Worm (Caenorhabditis elegans) whole organism, L1 larva: ENCODE data around the gene K01A2.10.

Experiments
- C34B4.2 ChIP-seq: sonication (generic microtip); optimal IDR thresholded peaks from 2 replicates; lab custom pipeline; 2017; ENCODE audit warnings: mild to moderate bottlenecking, missing genetic modification characterization, missing compliant biosample characterization
- Y116A8C.19 ChIP-seq: sonication (generic microtip); optimal IDR thresholded peaks from 2 replicates; lab custom pipeline; 2016; ENCODE audit warnings: missing compliant biosample characterization, missing genetic modification characterization, borderline replicate concordance
- aly-2 ChIP-seq: fragments of 150-350 bp; optimal IDR thresholded peaks from 2 replicates; lab custom pipeline; 2014; ENCODE audit warnings: missing biosample characterization, missing genetic modification characterization
- ama-1 ChIP-seq: fragments of 150-350 bp; optimal IDR thresholded peaks from 2 replicates; lab custom pipeline; 2014
- blmp-1 ChIP-seq: fragments of 150-350 bp; optimal IDR thresholded peaks from 2 replicates; lab custom pipeline; 2014; ENCODE audit warnings: missing biosample characterization, missing genetic modification characterization
- ceh-63 ChIP-seq: fragments of 200-800 bp; sonication (Bioruptor generic); optimal IDR thresholded peaks from 2 replicates; lab custom pipeline; 2018; ENCODE audit warnings: mild to moderate bottlenecking, missing genetic modification characterization, missing compliant biosample characterization
- ceh-88 ChIP-seq: fragments of 200-800 bp; sonication (Bioruptor generic); IDR thresholded peaks from 2 replicates; pipeline ENCODE4 v1.3.6; 2022; ENCODE audit warnings: missing genetic modification characterization, missing compliant biosample characterization
- ceh-90 ChIP-seq: sonication (generic microtip); optimal IDR thresholded peaks from 2 replicates; lab custom pipeline; 2016; ENCODE audit warnings: missing genetic modification characterization, missing compliant biosample characterization
- ces-1 ChIP-seq: fragments of 150-350 bp; optimal IDR thresholded peaks from 2 replicates; lab custom pipeline; 2014; ENCODE audit warnings: missing biosample characterization, missing genetic modification reagents, missing genetic modification characterization
- efl-1 ChIP-seq, 4 experiments: fragments of 150-350 bp; optimal IDR thresholded peaks in 3 of 4; peaks in 1 of 4; 1 replicate in 1 of 4; 2 replicates in 3 of 4; lab custom pipeline; 2014; ENCODE audit warnings: missing biosample characterization in 2 of 4, missing genetic modification characterization in 2 of 4, missing genetic modification reagents in 2 of 4
- egl-27 ChIP-seq, 2 experiments: fragments of 150-350 bp in 1 of 2; sonication (generic microtip); optimal IDR thresholded peaks; 3 replicates each; lab custom pipeline; 2017 to 2018; ENCODE audit warnings: missing biosample characterization in 2 of 2, missing genetic modification characterization in 2 of 2, missing genetic modification reagents in 2 of 2
- elt-3 ChIP-seq, 6 experiments: fragments of 150-350 bp in 1 of 6; sonication (generic microtip); optimal IDR thresholded peaks; 2 replicates each; lab custom pipeline; 2017 to 2018; ENCODE audit warnings: missing biosample characterization in 6 of 6, missing genetic modification characterization in 6 of 6, inconsistent platforms in 1 of 6
- fkh-4 ChIP-seq: sonication (generic microtip); optimal IDR thresholded peaks from 2 replicates; lab custom pipeline; 2016; ENCODE audit warnings: missing compliant biosample characterization, missing genetic modification characterization, borderline replicate concordance
- hlh-17 ChIP-seq: fragments of 200-800 bp; sonication (Bioruptor generic); optimal IDR thresholded peaks from 2 replicates; lab custom pipeline; 2018; ENCODE audit warnings: missing genetic modification characterization, mild to moderate bottlenecking, missing compliant biosample characterization, moderate library complexity, borderline replicate concordance
- hlh-4 ChIP-seq: sonication (generic microtip); optimal IDR thresholded peaks from 2 replicates; lab custom pipeline; 2016; ENCODE audit warnings: mild to moderate bottlenecking, missing genetic modification characterization, missing compliant biosample characterization
- irx-1 ChIP-seq: sonication (generic microtip); optimal IDR thresholded peaks from 2 replicates; lab custom pipeline; 2016; ENCODE audit warnings: missing genetic modification characterization, missing compliant biosample characterization
- isw-1 ChIP-seq: fragments of 200-800 bp; sonication (Bioruptor generic); IDR thresholded peaks from 2 replicates; pipeline ENCODE4 v1.3.6; 2022; ENCODE audit warnings: missing genetic modification characterization, missing compliant biosample characterization
- lin-14 ChIP-seq: fragments of 200-800 bp; sonication (Bioruptor generic); optimal IDR thresholded peaks from 2 replicates; lab custom pipeline; 2018; ENCODE audit warnings: mild to moderate bottlenecking, missing genetic modification characterization, moderate library complexity, missing compliant biosample characterization
- lin-39 ChIP-seq: fragments of 150-350 bp; optimal IDR thresholded peaks from 2 replicates; lab custom pipeline; 2014; ENCODE audit warnings: missing biosample characterization, missing genetic modification reagents, missing genetic modification characterization
- nhr-12 ChIP-seq: sonication (generic microtip); optimal IDR thresholded peaks from 2 replicates; lab custom pipeline; 2017; ENCODE audit warnings: missing biosample characterization, missing genetic modification characterization
- nhr-19 ChIP-seq: fragments of 200-800 bp; sonication (Bioruptor generic); conservative IDR thresholded peaks from 2 replicates; pipeline ENCODE4 v1.3.6; 2022; ENCODE audit warnings: missing genetic modification characterization, missing compliant biosample characterization
- nhr-77 ChIP-seq: fragments of 150-350 bp; optimal IDR thresholded peaks from 2 replicates; lab custom pipeline; 2014; ENCODE audit warnings: missing biosample characterization, missing genetic modification characterization
- nhr-84 ChIP-seq: sonication (generic microtip); optimal IDR thresholded peaks from 2 replicates; lab custom pipeline; 2017; ENCODE audit warnings: missing biosample characterization, missing genetic modification characterization
- nhr-85 ChIP-seq: sonication (generic microtip); peaks from one replicate; lab custom pipeline; 2016; ENCODE audit warnings: missing genetic modification characterization, inconsistent platforms, missing compliant biosample characterization
- nhr-90 ChIP-seq: sonication (generic microtip); optimal IDR thresholded peaks from 2 replicates; lab custom pipeline; 2016; ENCODE audit warnings: mild to moderate bottlenecking, missing genetic modification characterization, missing compliant biosample characterization; ENCODE audit not compliant: poor library complexity
- pax-3 ChIP-seq: fragments of 200-800 bp; sonication (Bioruptor generic); optimal IDR thresholded peaks from 2 replicates; lab custom pipeline; 2018; ENCODE audit warnings: mild to moderate bottlenecking, missing genetic modification characterization, moderate library complexity, missing compliant biosample characterization
- skn-1 ChIP-seq: fragments of 150-350 bp; optimal IDR thresholded peaks from 2 replicates; lab custom pipeline; 2014; ENCODE audit warnings: missing biosample characterization, missing genetic modification characterization
- sup-37 ChIP-seq: fragments of 200-800 bp; sonication (Bioruptor generic); optimal IDR thresholded peaks from 2 replicates; lab custom pipeline; 2018; ENCODE audit warnings: mild to moderate bottlenecking, missing genetic modification characterization, missing compliant biosample characterization
- swsn-7 ChIP-seq: sonication (generic microtip); optimal IDR thresholded peaks from 2 replicates; lab custom pipeline; 2016; ENCODE audit warnings: missing genetic modification characterization, missing compliant biosample characterization
- unc-62 ChIP-seq: fragments of 150-350 bp; optimal IDR thresholded peaks from 2 replicates; lab custom pipeline; 2014; ENCODE audit warnings: missing biosample characterization, missing genetic modification reagents, missing genetic modification characterization
- unc-86 ChIP-seq: sonication (generic microtip); optimal IDR thresholded peaks from 2 replicates; lab custom pipeline; 2016; ENCODE audit warnings: missing genetic modification characterization, missing compliant biosample characterization
- xbp-1 ChIP-seq: sonication (generic microtip); optimal IDR thresholded peaks from 2 replicates; lab custom pipeline; 2016; ENCODE audit warnings: missing genetic modification characterization, missing compliant biosample characterization
- zip-4 ChIP-seq: fragments of 200-800 bp; sonication (Bioruptor generic); optimal IDR thresholded peaks from 2 replicates; lab custom pipeline; 2018; ENCODE audit warnings: mild to moderate bottlenecking, missing genetic modification characterization, moderate library complexity, missing compliant biosample characterization

The K01A2.10 gene

ce11 chrII:299684-300083, 23.2 kb downstream of the K01A2.10 start, which contains the start of gene K01A2.6:
Gene K01A2.6, plus strand, starts transcription at chrII:299984.
- no peak for TF ChIP-seq ceh-90 (tag; lab: Kevin White, UChicago)
- TF ChIP-seq sup-37: no peak
- no peak for TF ChIP-seq nhr-12
- TF ChIP-seq ceh-88: no peak
- no peak for TF ChIP-seq ama-1 (lab: Kevin White, UChicago)
- no peak for TF ChIP-seq elt-3 (tag; optimal IDR thresholded peaks at IDR 0.05; lab: Kevin White, UChicago)
- no peak for TF ChIP-seq unc-86 (tag; lab: Kevin White, UChicago)
- TF ChIP-seq aly-2: no peak
- TF ChIP-seq ceh-63 (GFP tag; lab: Kevin White, UChicago): no peak
- no peak for TF ChIP-seq nhr-84 (tag; lab: Kevin White, UChicago)
- no peak for TF ChIP-seq C34B4.2 (tag; lab: Kevin White, UChicago)
- no peak for TF ChIP-seq Y116A8C.19 (tag; lab: Kevin White, UChicago)
- no peak for TF ChIP-seq swsn-7 (tag; lab: Kevin White, UChicago)
- TF ChIP-seq pax-3: no peak

ce11 chrII:296911-297440, 25.9 kb downstream of the K01A2.10 start, which contains the start of the genes clec-117 and B0432.1:
Gene clec-117, minus strand, starts transcription at chrII:297011.
Gene B0432.1, plus strand, starts transcription at chrII:297390.
- no peak for TF ChIP-seq zip-4
- no peak for TF ChIP-seq unc-62 (GFP tag; lab: Kevin White, UChicago)
- TF ChIP-seq blmp-1 (tag; lab: Kevin White, UChicago): no peak
- no peak for TF ChIP-seq isw-1 (GFP tag; lab: Robert Waterston, UW)
- TF ChIP-seq nhr-77 (tag; lab: Kevin White, UChicago): no peak
- no peak for TF ChIP-seq lin-14 (GFP tag; lab: Kevin White, UChicago)
- no peak for TF ChIP-seq ces-1
- no peak for TF ChIP-seq nhr-85 (tag; lab: Kevin White, UChicago)
- no peak for TF ChIP-seq irx-1 (tag; lab: Kevin White, UChicago)

ce11 chrII:294606-295005, 28.3 kb downstream of the K01A2.10 start, which contains the start of gene B0432.11:
Gene B0432.11, minus strand, starts transcription at chrII:294706.
- no peak for TF ChIP-seq nhr-19 (GFP tag; lab: Robert Waterston, UW)
- TF ChIP-seq skn-1 (tag; lab: Kevin White, UChicago): no peak
- TF ChIP-seq Y116A8C.19 (tag; lab: Kevin White, UChicago): no peak
- TF ChIP-seq xbp-1: no peak
- TF ChIP-seq isw-1 (GFP tag; lab: Robert Waterston, UW): no peak
- no peak for TF ChIP-seq blmp-1 (tag; lab: Kevin White, UChicago)
- no peak for TF ChIP-seq egl-27 (tag; optimal IDR thresholded peaks at IDR 0.05; lab: Kevin White, UChicago)
- no peak for TF ChIP-seq nhr-90 (tag; lab: Kevin White, UChicago)
- TF ChIP-seq irx-1 (tag; lab: Kevin White, UChicago): no peak
- TF ChIP-seq nhr-85 (tag; lab: Kevin White, UChicago): no peak
- no peak for TF ChIP-seq hlh-4 (tag; lab: Kevin White, UChicago)
- TF ChIP-seq lin-39 (tag; lab: Kevin White, UChicago): no peak

- TF ChIP-seq unc-62 (GFP tag; lab: Kevin White, UChicago): no peak
These were observed 32.6 kb downstream of the K01A2.10 start, which contains the start of gene djr-1.1 for ce11 chrII:290282-290681. Gene djr-1.1, plus strand, starts transcription at chrII:290582.

- TF ChIP-seq xbp-1 (no peak), efl-1 (optimal IDR thresholded peaks at IDR 0.05; lab: Kevin White, UChicago) (no peak), efl-1 (GFP tag; optimal IDR thresholded peaks at IDR 0.05 in 1 of 2; lab: Kevin White, UChicago) (peak in 1 of 2 experiments; percentile 91), fkh-4 (no peak), hlh-17 (GFP tag; lab: Kevin White, UChicago) (no peak)
These were observed 34.1 kb downstream of the K01A2.10 start, which contains the start of gene mrpl-41 for ce11 chrII:288705-289205. Gene mrpl-41, plus strand, starts transcription at chrII:288939.
